Worm (Caenorhabditis elegans): ENCODE results near the gene C06C3.12.
A peak's percentile ranks its signal among the peaks of the same experiment; 100 is the strongest.

The C06C3.12 gene

DNA sequence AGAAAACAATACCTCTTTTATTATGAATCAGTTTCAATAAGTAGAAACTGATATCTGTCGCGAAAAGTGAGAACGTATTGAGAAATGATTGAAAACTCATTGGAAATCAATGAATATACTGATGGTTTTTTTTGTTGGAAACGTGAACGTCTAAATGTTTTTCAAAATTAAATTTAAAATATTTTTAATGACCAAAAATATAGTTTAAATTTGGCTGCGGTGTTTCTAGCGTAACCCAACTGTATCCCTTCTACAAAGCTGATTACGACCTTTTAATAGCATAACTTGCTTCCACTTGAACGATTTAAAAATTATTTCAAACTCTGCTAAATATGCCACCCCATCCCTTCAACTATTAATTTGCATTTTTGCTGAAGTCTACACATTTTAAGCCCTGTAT is 36.6 kb downstream of the C06C3.12 start, which contains the start of gene M176.9:
Gene M176.9 (minus strand): TSS at position 101 of the 400 bp plus-strand sequence.
- TF ChIP-seq peb-1 (tag; optimal IDR thresholded peaks at IDR 0.05) (no peak), R02D3.7 (tag; optimal IDR thresholded peaks at IDR 0.05) (no peak), lin-13 (GFP tag; optimal IDR thresholded peaks at IDR 0.05) (no peak), unc-55 (GFP tag; optimal IDR thresholded peaks at IDR 0.05) (no peak), lin-39 (tag; optimal IDR thresholded peaks at IDR 0.05) (no peak), ztf-1 (GFP tag; conservative IDR thresholded peaks at IDR 0.05) (no peak), ceh-16 (tag; optimal IDR thresholded peaks at IDR 0.05) (no peak), nhr-77 (tag; optimal IDR thresholded peaks at IDR 0.05) (no peak)

- TF ChIP-seq mab-5 (tag; optimal IDR thresholded peaks at IDR 0.05) (no peak), sma-9 (GFP tag; optimal IDR thresholded peaks at IDR 0.05) (peak; percentile 18), sma-9 (tag; optimal IDR thresholded peaks at IDR 0.05) (no peak), nhr-23 (tag; optimal IDR thresholded peaks at IDR 0.05) (no peak), nhr-10 (tag; optimal IDR thresholded peaks at IDR 0.05) (no peak), nhr-12 (tag; optimal IDR thresholded peaks at IDR 0.05) (no peak), crh-2 (tag; optimal IDR thresholded peaks at IDR 0.05) (no peak), peb-1 (tag; optimal IDR thresholded peaks at IDR 0.05) (no peak), lin-39 (tag; optimal IDR thresholded peaks at IDR 0.05) (no peak), gmeb-1 (tag; optimal IDR thresholded peaks at IDR 0.05) (peak; percentile 7), nhr-6 (tag; optimal IDR thresholded peaks at IDR 0.05) (no peak), snpc-4 (tag; optimal IDR thresholded peaks at IDR 0.05) (no peak), unc-39 (tag; optimal IDR thresholded peaks at IDR 0.05) (no peak), elt-1 (tag; optimal IDR thresholded peaks at IDR 0.05) (no peak), ama-1 (optimal IDR thresholded peaks at IDR 0.05) (no peak), ztf-1 (GFP tag; conservative IDR thresholded peaks at IDR 0.05) (no peak), R02D3.7 (tag; optimal IDR thresholded peaks at IDR 0.05) (no peak), lin-13 (GFP tag; optimal IDR thresholded peaks at IDR 0.05) (no peak), fos-1 (tag; optimal IDR thresholded peaks at IDR 0.05) (peak; percentile 94), lin-11 (tag; optimal IDR thresholded peaks at IDR 0.05) (no peak), nhr-77 (tag; optimal IDR thresholded peaks at IDR 0.05) (no peak), nhr-21 (tag; optimal IDR thresholded peaks at IDR 0.05) (no peak), ceh-82 (tag; optimal IDR thresholded peaks at IDR 0.05) (no peak), ztf-4 (tag; optimal IDR thresholded peaks at IDR 0.05) (no peak), mdl-1 (tag; optimal IDR thresholded peaks at IDR 0.05) (no peak)
Observed at ce11 chrII:9412086-9412608, 37.2 kb downstream of the C06C3.12 start, which contains the start of gene arrd-3. Gene arrd-3, plus strand, starts transcription at chrII:9412558.

DNA sequence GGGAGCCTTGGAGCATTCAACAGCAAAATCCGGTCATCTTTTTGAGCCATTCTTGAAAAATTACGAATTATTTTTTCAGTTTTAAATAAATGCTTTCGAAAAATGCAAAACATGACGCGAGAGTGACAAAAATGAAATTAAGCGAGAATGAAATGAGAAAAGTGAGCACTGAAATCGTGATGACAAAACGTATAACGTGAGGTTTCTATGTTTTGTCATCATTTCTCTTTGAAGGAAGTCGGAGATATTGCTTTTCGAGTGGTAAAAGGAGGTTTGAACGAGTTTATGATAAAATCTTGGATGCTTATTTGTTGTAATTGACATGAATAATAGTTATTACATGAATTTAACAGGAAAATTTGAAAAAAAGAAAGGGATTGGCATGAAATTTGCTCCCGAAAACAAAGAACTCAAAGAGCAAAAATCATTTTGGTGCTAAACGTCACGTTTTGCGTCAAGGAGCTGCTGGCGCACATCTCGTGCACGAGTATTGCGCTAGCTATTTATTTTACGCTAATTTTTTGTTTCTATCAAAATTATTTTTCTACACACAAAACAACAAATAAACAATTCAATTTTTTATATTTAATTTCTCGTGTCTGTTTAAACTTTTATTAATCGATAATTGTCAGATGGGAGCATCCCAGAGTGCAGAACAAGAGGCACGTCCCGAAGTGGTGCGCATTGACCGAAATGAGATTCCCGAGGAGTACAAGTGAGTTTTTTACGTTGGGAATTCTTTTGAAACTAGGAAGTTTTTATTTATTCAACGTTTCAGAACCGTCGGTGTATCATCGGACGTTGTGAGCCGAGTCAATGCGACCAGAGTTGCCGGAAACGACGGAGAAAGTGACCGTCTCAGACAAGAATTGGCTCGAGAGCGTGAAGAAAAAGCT is 41.7 kb downstream of the C06C3.12 start, which contains the start of the genes gss-1 and chch-3:
Gene gss-1 (minus strand): TSS at position 51 of the 896 bp plus-strand sequence.
Gene chch-3 (plus strand): TSS at position 633 of the 896 bp plus-strand sequence.
- peak; percentile 63 for TF ChIP-seq fos-1 (tag; optimal IDR thresholded peaks at IDR 0.05)
- peak; percentile 65 for TF ChIP-seq sma-9 (GFP tag; optimal IDR thresholded peaks at IDR 0.05)
- no peak for TF ChIP-seq sma-9 (tag; optimal IDR thresholded peaks at IDR 0.05)
- TF ChIP-seq gmeb-1 (tag; optimal IDR thresholded peaks at IDR 0.05), result peak; percentile 69
- TF ChIP-seq lsy-2 (tag; optimal IDR thresholded peaks at IDR 0.05), result peak; percentile 56 to 85
- no peak for TF ChIP-seq R02D3.7 (tag; optimal IDR thresholded peaks at IDR 0.05)
- no peak for TF ChIP-seq unc-39 (tag; optimal IDR thresholded peaks at IDR 0.05)
- TF ChIP-seq unc-62 (GFP tag; optimal IDR thresholded peaks at IDR 0.05), result no peak
- peak; percentile 1 for TF ChIP-seq lin-11 (tag; optimal IDR thresholded peaks at IDR 0.05)
- peak; percentile 58 for TF ChIP-seq crh-2 (tag; optimal IDR thresholded peaks at IDR 0.05)
- TF ChIP-seq mab-5 (tag; optimal IDR thresholded peaks at IDR 0.05), result peak; percentile 25
- peak; percentile 13 for TF ChIP-seq nhr-21 (tag; optimal IDR thresholded peaks at IDR 0.05)
- peak; percentile 43 for TF ChIP-seq lin-13 (GFP tag; optimal IDR thresholded peaks at IDR 0.05)
- peak; percentile 14 for TF ChIP-seq snpc-4 (tag; optimal IDR thresholded peaks at IDR 0.05)
- peak; percentile 75 for TF ChIP-seq unc-55 (GFP tag; optimal IDR thresholded peaks at IDR 0.05)
- TF ChIP-seq F13H6.1 (tag; optimal IDR thresholded peaks at IDR 0.05), result peak; percentile 24
- TF ChIP-seq ceh-16 (tag; optimal IDR thresholded peaks at IDR 0.05), result no peak
- TF ChIP-seq Y55F3AM.14 (GFP tag; optimal IDR thresholded peaks at IDR 0.05), result no peak
- TF ChIP-seq nhr-129 (tag; optimal IDR thresholded peaks at IDR 0.05), result peak; percentile 71
- no peak for TF ChIP-seq nhr-77 (tag; optimal IDR thresholded peaks at IDR 0.05)
- no peak for TF ChIP-seq ZK546.5 (tag; optimal IDR thresholded peaks at IDR 0.05)
- TF ChIP-seq sma-3 (GFP tag; optimal IDR thresholded peaks at IDR 0.05), result peak; percentile 14
- TF ChIP-seq nhr-23 (tag; optimal IDR thresholded peaks at IDR 0.05), result no peak
- no peak for TF ChIP-seq elt-3 (tag; optimal IDR thresholded peaks at IDR 0.05)
- peak; percentile 85 for TF ChIP-seq C34F6.9 (tag; optimal IDR thresholded peaks at IDR 0.05)
